Fruit fly (Drosophila melanogaster) whole organism, prepupa: ENCODE measurements around the gene Nepl16.

ENCODE experiments used
- Blimp-1 ChIP-seq: fragments of 200-800 bp; sonication (Bioruptor generic); optimal IDR thresholded peaks from 3 replicates; lab custom pipeline; 2017; ENCODE audit warnings: missing biosample characterization, missing genetic modification characterization, mild to moderate bottlenecking, moderate library complexity, missing genetic modification reagents
- CG1621 ChIP-seq: fragments of 200-800 bp; sonication (Bioruptor generic); optimal IDR thresholded peaks from 3 replicates; lab custom pipeline; 2018; ENCODE audit warnings: missing biosample characterization, mild to moderate bottlenecking, missing genetic modification characterization
- CG3919 ChIP-seq: fragments of 200-800 bp; sonication (Bioruptor generic); optimal IDR thresholded peaks from 3 replicates; lab custom pipeline; 2016; ENCODE audit warnings: missing biosample characterization, missing genetic modification characterization
- CG6854 ChIP-seq: fragments of 200-800 bp; sonication (Bioruptor generic); optimal IDR thresholded peaks from 2 replicates; lab custom pipeline; 2017; ENCODE audit warnings: missing biosample characterization, mild to moderate bottlenecking, missing genetic modification characterization
- CG7368 ChIP-seq: fragments of 200-800 bp; sonication (Bioruptor generic); optimal IDR thresholded peaks from 3 replicates; lab custom pipeline; 2016; ENCODE audit warnings: missing biosample characterization, missing genetic modification characterization
- CG8632 ChIP-seq: fragments of 200-800 bp; sonication (Bioruptor generic); optimal IDR thresholded peaks from 3 replicates; lab custom pipeline; 2016; ENCODE audit warnings: missing biosample characterization, missing genetic modification characterization
- Eip78C ChIP-seq: fragments of 200-800 bp; sonication (Bioruptor generic); peaks from one replicate; lab custom pipeline; 2016; ENCODE audit warnings: missing biosample characterization, missing genetic modification characterization
- Ets21C ChIP-seq: fragments of 200-800 bp; sonication (Bioruptor generic); optimal IDR thresholded peaks from 3 replicates; lab custom pipeline; 2016; ENCODE audit warnings: missing biosample characterization, missing genetic modification characterization
- Ets96B ChIP-seq: fragments of 200-800 bp; optimal IDR thresholded peaks from 2 replicates; lab custom pipeline; 2019; ENCODE audit warnings: missing biosample characterization, mild to moderate bottlenecking, missing genetic modification characterization, moderate library complexity
- Lpt ChIP-seq: fragments of 200-800 bp; sonication (Bioruptor generic); optimal IDR thresholded peaks from 3 replicates; lab custom pipeline; 2016; ENCODE audit warnings: missing biosample characterization, missing genetic modification characterization
- Sox15 ChIP-seq: fragments of 200-800 bp; sonication (Bioruptor generic); optimal IDR thresholded peaks from 3 replicates; lab custom pipeline; 2016; ENCODE audit warnings: missing biosample characterization, missing genetic modification characterization
- salr ChIP-seq, 2 experiments: fragments of 200-800 bp; sonication (Bioruptor generic); optimal IDR thresholded peaks; 3 replicates each; lab custom pipeline; 2016 to 2018; ENCODE audit warnings: missing biosample characterization in 2 of 2, missing genetic modification characterization in 2 of 2, mild to moderate bottlenecking in 1 of 2
- spab ChIP-seq: fragments of 200-800 bp; sonication (Bioruptor generic); optimal IDR thresholded peaks from 2 replicates; lab custom pipeline; 2017; ENCODE audit warnings: missing biosample characterization, mild to moderate bottlenecking, missing genetic modification characterization, missing genetic modification reagents

dm6 chr3R:25112466-25112939 is at the start of gene Nepl16:
- TF ChIP-seq salr (GFP tag; optimal IDR thresholded peaks at IDR 0.05; lab: Kevin White, UChicago), result no peak
- no peak for TF ChIP-seq Ets96B (tag; lab: Kevin White, UChicago)
- no peak for TF ChIP-seq Ets21C (GFP tag; lab: Kevin White, UChicago)
- no peak for TF ChIP-seq Blimp-1
- no peak for TF ChIP-seq CG6854
- TF ChIP-seq Lpt (GFP tag; lab: Kevin White, UChicago), result no peak
- no peak for TF ChIP-seq spab (GFP tag; lab: Kevin White, UChicago)
- no peak for TF ChIP-seq CG1621 (tag; lab: Kevin White, UChicago)
- TF ChIP-seq CG8632, result no peak
- TF ChIP-seq CG7368 (GFP tag; lab: Kevin White, UChicago), result no peak
- TF ChIP-seq Eip78C (GFP tag; lab: Kevin White, UChicago), result no peak
- TF ChIP-seq Sox15 (GFP tag; lab: Kevin White, UChicago), result no peak
- TF ChIP-seq CG3919 (GFP tag; lab: Kevin White, UChicago), result no peak
